Worm (Caenorhabditis elegans): Measurements from ENCODE around the gene hrpl-1.

Gene hrpl-1

ce11 chrII:6890095-6890494, 8.4 kb upstream of the hrpl-1 start, which contains the start of gene acer-1 (continued):
- no peak for TF ChIP-seq zfp-2 (tag; optimal IDR thresholded peaks at IDR 0.05)
- no peak for TF ChIP-seq fkh-10 (GFP tag; optimal IDR thresholded peaks at IDR 0.05)
- TF ChIP-seq rbr-2 (tag; optimal IDR thresholded peaks at IDR 0.05), result no peak
- no peak for TF ChIP-seq ceh-44 (GFP tag; IDR thresholded peaks at IDR 0.05)
- no peak for TF ChIP-seq ZK546.5 (tag; optimal IDR thresholded peaks at IDR 0.05)
- TF ChIP-seq nhr-102 (tag; optimal IDR thresholded peaks at IDR 0.05), result no peak
- peak; percentile 79 for TF ChIP-seq sdz-12 (GFP tag; optimal IDR thresholded peaks at IDR 0.05)
- TF ChIP-seq nhr-76 (tag; optimal IDR thresholded peaks at IDR 0.05), result no peak
- TF ChIP-seq zfp-3 (GFP tag; conservative IDR thresholded peaks at IDR 0.05), result no peak; the same call in 1 of the 2 replicates
- no peak for TF ChIP-seq lin-13 (GFP tag; optimal IDR thresholded peaks at IDR 0.05)
- no peak for TF ChIP-seq nhr-48 (tag; optimal IDR thresholded peaks at IDR 0.05)
- TF ChIP-seq Y48G9A.11 (GFP tag; IDR thresholded peaks at IDR 0.05), result no peak
- no peak for TF ChIP-seq fos-1 (tag; optimal IDR thresholded peaks at IDR 0.05)
- no peak for TF ChIP-seq ZK337.2 (GFP tag; IDR thresholded peaks at IDR 0.05)

- peak; percentile 79 for TF ChIP-seq set-16 (GFP tag; IDR thresholded peaks at IDR 0.05)
- TF ChIP-seq nhr-25 (tag; optimal IDR thresholded peaks at IDR 0.05; ENCODE audit: borderline replicate concordance, insufficient read depth), result peak; percentile 47
- TF ChIP-seq mes-2 (tag; optimal IDR thresholded peaks at IDR 0.05; ENCODE audit: poor library complexity, severe bottlenecking), result peak; percentile 31
- no peak for TF ChIP-seq daf-8 (GFP tag; IDR thresholded peaks at IDR 0.05)
- TF ChIP-seq nhr-111 (GFP tag; optimal IDR thresholded peaks at IDR 0.05), result no peak
- TF ChIP-seq nhr-48 (tag; optimal IDR thresholded peaks at IDR 0.05), result peak; percentile 53
- TF ChIP-seq mdl-1 (tag; optimal IDR thresholded peaks at IDR 0.05), result peak; percentile 64 to 93
- no peak for TF ChIP-seq zip-11 (GFP tag; IDR thresholded peaks at IDR 0.05)
- TF ChIP-seq nhr-11 (tag; optimal IDR thresholded peaks at IDR 0.05), result peak; percentile 84
- no peak for TF ChIP-seq unc-130 (GFP tag; optimal IDR thresholded peaks at IDR 0.05)
- no peak for TF ChIP-seq aly-2 (tag; optimal IDR thresholded peaks at IDR 0.05)
- no peak for TF ChIP-seq pqm-1 (tag; optimal IDR thresholded peaks at IDR 0.05)
- TF ChIP-seq nhr-42 (GFP tag; IDR thresholded peaks at IDR 0.05), result peak; percentile 13; the same call in 1 of the 2 replicates
- TF ChIP-seq ceh-62 (tag; optimal IDR thresholded peaks at IDR 0.05), result no peak
- no peak for TF ChIP-seq F49E8.2 (tag; optimal IDR thresholded peaks at IDR 0.05; ENCODE audit: borderline replicate concordance)
- 0 out of 2 replicates have a peak, but pooled peaks have one; percentile 49 for TF ChIP-seq Y75B8A.6 (GFP tag; IDR thresholded peaks at IDR 0.05)
- TF ChIP-seq snpc-1.2 (GFP tag; IDR thresholded peaks at IDR 0.05), result no peak
- no peak for TF ChIP-seq php-3 (GFP tag; IDR thresholded peaks at IDR 0.05)
- TF ChIP-seq ceh-20 (GFP tag; IDR thresholded peaks at IDR 0.05), result peak; percentile 51; the same call in 1 of the 2 replicates
- TF ChIP-seq madf-5 (GFP tag; IDR thresholded peaks at IDR 0.05), result no peak
- peak; percentile 67 for TF ChIP-seq nhr-77 (tag; optimal IDR thresholded peaks at IDR 0.05)
- peak; percentile 40 for TF ChIP-seq dpl-1 (GFP tag; optimal IDR thresholded peaks at IDR 0.05)
- TF ChIP-seq spr-1 (tag; optimal IDR thresholded peaks at IDR 0.05), result no peak
- TF ChIP-seq lsy-2 (tag; optimal IDR thresholded peaks at IDR 0.05), result peak in 1 of 2 experiments; percentile 54
- TF ChIP-seq dmd-9 (GFP tag; IDR thresholded peaks at IDR 0.05), result 0 out of 2 replicates have a peak, but pooled peaks have one; percentile 27
- TF ChIP-seq Y48G9A.11 (GFP tag; IDR thresholded peaks at IDR 0.05), result no peak
- TF ChIP-seq F10B5.3 (tag; optimal IDR thresholded peaks at IDR 0.05), result no peak
- peak; percentile 88 for TF ChIP-seq mxl-3 (GFP tag; optimal IDR thresholded peaks at IDR 0.05)
- no peak for TF ChIP-seq T20F7.1 (GFP tag; optimal IDR thresholded peaks at IDR 0.05)
- peak; percentile 17; the same call in 1 of the 2 replicates for TF ChIP-seq lin-38 (GFP tag; IDR thresholded peaks at IDR 0.05)
- peak; percentile 86 for TF ChIP-seq nhr-28 (tag; optimal IDR thresholded peaks at IDR 0.05)
- TF ChIP-seq lir-3 (tag; optimal IDR thresholded peaks at IDR 0.05), result no peak
- 0 out of 2 replicates have a peak, but pooled peaks have one; percentile 55 for TF ChIP-seq Y105C5A.15 (GFP tag; IDR thresholded peaks at IDR 0.05)
- 0 out of 2 replicates have a peak, but pooled peaks have one; percentile 56 for TF ChIP-seq dmd-8 (GFP tag; IDR thresholded peaks at IDR 0.05)
- peak; percentile 56 for TF ChIP-seq lin-13 (GFP tag; optimal IDR thresholded peaks at IDR 0.05)
- TF ChIP-seq nhr-237 (tag; optimal IDR thresholded peaks at IDR 0.05), result no peak
- TF ChIP-seq gei-8 (GFP tag; optimal IDR thresholded peaks at IDR 0.05), result peak; percentile 46
- no peak for TF ChIP-seq skn-1 (tag; optimal IDR thresholded peaks at IDR 0.05)
- no peak for TF ChIP-seq F44E2.7 (GFP tag; IDR thresholded peaks at IDR 0.05)
These were observed 7.4 kb upstream of the hrpl-1 start for ce11 chrII:6891176-6891575.
